Worm (Caenorhabditis elegans) whole organism, mixed stage, embryonic: ENCODE data around the gene srbc-79.
A peak's percentile ranks its signal among the peaks of the same experiment; 100 is the strongest.

ENCODE experiments used
- M03D4.4 ChIP-seq: sonication (generic microtip); optimal IDR thresholded peaks from 2 replicates; lab custom pipeline; 2017; ENCODE audit warnings: mild to moderate bottlenecking, missing genetic modification characterization, missing compliant biosample characterization
- bed-3 ChIP-seq: fragments of 200-800 bp; sonication (Bioruptor generic); optimal IDR thresholded peaks from 3 replicates; lab custom pipeline; 2018; ENCODE audit warnings: mild to moderate bottlenecking, missing genetic modification characterization, moderate library complexity, missing compliant biosample characterization
- blmp-1 ChIP-seq: fragments of 150-350 bp; optimal IDR thresholded peaks from 2 replicates; lab custom pipeline; 2014; ENCODE audit warnings: missing biosample characterization, missing genetic modification characterization
- ceh-39 ChIP-seq: fragments of 150-350 bp; optimal IDR thresholded peaks from 2 replicates; lab custom pipeline; 2014; ENCODE audit warnings: missing biosample characterization, missing genetic modification characterization
- ceh-43 ChIP-seq: fragments of 200-800 bp; sonication (Bioruptor generic); optimal IDR thresholded peaks from 2 replicates; lab custom pipeline; 2018; ENCODE audit warnings: mild to moderate bottlenecking, missing genetic modification characterization, moderate library complexity, missing compliant biosample characterization
- ceh-83 ChIP-seq: fragments of 200-800 bp; sonication (Bioruptor generic); optimal IDR thresholded peaks from 2 replicates; lab custom pipeline; 2018; ENCODE audit warnings: mild to moderate bottlenecking, missing genetic modification characterization, missing compliant biosample characterization
- ces-1 ChIP-seq: fragments of 150-350 bp; optimal IDR thresholded peaks from 2 replicates; lab custom pipeline; 2014; ENCODE audit warnings: missing biosample characterization, missing genetic modification reagents, missing genetic modification characterization
- cnd-1 ChIP-seq: fragments of 200-800 bp; sonication (Bioruptor generic); optimal IDR thresholded peaks from 2 replicates; lab custom pipeline; 2018; ENCODE audit warnings: mild to moderate bottlenecking, missing genetic modification characterization, missing compliant biosample characterization
- drap-1 ChIP-seq: fragments of 200-800 bp; sonication (Bioruptor generic); optimal IDR thresholded peaks from 3 replicates; lab custom pipeline; 2018; ENCODE audit warnings: mild to moderate bottlenecking, missing genetic modification characterization, missing compliant biosample characterization
- elt-1 ChIP-seq: sonication (generic microtip); optimal IDR thresholded peaks from 2 replicates; lab custom pipeline; 2017; ENCODE audit warnings: missing genetic modification characterization, mild to moderate bottlenecking, missing compliant biosample characterization, antibody characterized with exemption, moderate library complexity, borderline replicate concordance; ENCODE audit not compliant: insufficient read depth
- elt-3 ChIP-seq: fragments of 150-350 bp; optimal IDR thresholded peaks from 2 replicates; lab custom pipeline; 2014; ENCODE audit warnings: missing biosample characterization, missing genetic modification characterization
- flh-1 ChIP-seq: fragments of 200-800 bp; sonication (Bioruptor generic); optimal IDR thresholded peaks from 2 replicates; lab custom pipeline; 2018; ENCODE audit warnings: mild to moderate bottlenecking, missing genetic modification characterization, moderate library complexity, missing compliant biosample characterization
- ham-2 ChIP-seq: fragments of 200-800 bp; sonication (Bioruptor generic); optimal IDR thresholded peaks from 2 replicates; lab custom pipeline; 2018; ENCODE audit warnings: mild to moderate bottlenecking, missing genetic modification characterization, missing compliant biosample characterization
- hlh-1 ChIP-seq: fragments of 150-350 bp; optimal IDR thresholded peaks from 2 replicates; lab custom pipeline; 2014; ENCODE audit warnings: missing biosample characterization, missing genetic modification reagents, missing genetic modification characterization
- lin-13 ChIP-seq: fragments of 150-350 bp; optimal IDR thresholded peaks from 2 replicates; lab custom pipeline; 2014; ENCODE audit warnings: missing biosample characterization, missing genetic modification characterization
- lin-32 ChIP-seq: fragments of 200-800 bp; sonication (Bioruptor generic); optimal IDR thresholded peaks from 2 replicates; lab custom pipeline; 2018; ENCODE audit warnings: mild to moderate bottlenecking, missing genetic modification characterization, missing compliant biosample characterization
- lsy-2 ChIP-seq: fragments of 150-350 bp; optimal IDR thresholded peaks from 2 replicates; lab custom pipeline; 2014; ENCODE audit warnings: missing biosample characterization, missing genetic modification characterization
- mab-5 ChIP-seq: fragments of 150-350 bp; optimal IDR thresholded peaks from 2 replicates; lab custom pipeline; 2014; ENCODE audit warnings: missing biosample characterization, missing genetic modification characterization
- mep-1 ChIP-seq: fragments of 150-350 bp; optimal IDR thresholded peaks from 2 replicates; lab custom pipeline; 2017; ENCODE audit warnings: missing biosample characterization, missing genetic modification reagents, missing genetic modification characterization, inconsistent platforms
- mls-2 ChIP-seq: sonication (generic microtip); optimal IDR thresholded peaks from 2 replicates; lab custom pipeline; 2016; ENCODE audit warnings: mild to moderate bottlenecking, missing genetic modification characterization, moderate library complexity, missing compliant biosample characterization
- nhr-12 ChIP-seq: fragments of 150-350 bp; optimal IDR thresholded peaks from 2 replicates; lab custom pipeline; 2014; ENCODE audit warnings: missing biosample characterization, missing genetic modification characterization
- nhr-2 ChIP-seq: fragments of 150-350 bp; optimal IDR thresholded peaks from 2 replicates; lab custom pipeline; 2014; ENCODE audit warnings: missing biosample characterization, missing genetic modification characterization
- nhr-237 ChIP-seq: fragments of 150-350 bp; optimal IDR thresholded peaks from 2 replicates; lab custom pipeline; 2014; ENCODE audit warnings: missing biosample characterization, missing genetic modification characterization
- nhr-28 ChIP-seq: fragments of 150-350 bp; optimal IDR thresholded peaks from 2 replicates; lab custom pipeline; 2014; ENCODE audit warnings: missing biosample characterization, missing genetic modification characterization
- nhr-76 ChIP-seq: sonication (generic microtip); optimal IDR thresholded peaks from 2 replicates; lab custom pipeline; 2017; ENCODE audit warnings: missing biosample characterization, missing genetic modification characterization
- pha-4 ChIP-seq: fragments of 150-350 bp; optimal IDR thresholded peaks from 2 replicates; lab custom pipeline; 2018; ENCODE audit warnings: missing biosample characterization, missing genetic modification reagents, missing genetic modification characterization
- sem-2 ChIP-seq: fragments of 200-800 bp; sonication (Bioruptor generic); optimal IDR thresholded peaks from 2 replicates; lab custom pipeline; 2018; ENCODE audit warnings: mild to moderate bottlenecking, missing genetic modification characterization, missing compliant biosample characterization
- snpc-4 ChIP-seq: fragments of 150-350 bp; optimal IDR thresholded peaks from 2 replicates; lab custom pipeline; 2014; ENCODE audit warnings: missing biosample characterization, missing genetic modification characterization
- sptf-1 ChIP-seq: sonication (generic microtip); optimal IDR thresholded peaks from 2 replicates; lab custom pipeline; 2017; ENCODE audit warnings: mild to moderate bottlenecking, missing genetic modification characterization, moderate library complexity, missing compliant biosample characterization
- tbx-8 ChIP-seq: fragments of 200-800 bp; sonication (Bioruptor generic); optimal IDR thresholded peaks from 2 replicates; lab custom pipeline; 2018; ENCODE audit warnings: mild to moderate bottlenecking, missing genetic modification characterization, moderate library complexity, missing compliant biosample characterization
- unc-120 ChIP-seq: sonication (generic microtip); optimal IDR thresholded peaks from 2 replicates; lab custom pipeline; 2017; ENCODE audit warnings: missing genetic modification characterization, missing compliant biosample characterization; ENCODE audit not compliant: poor library complexity, severe bottlenecking
- unc-39 ChIP-seq: fragments of 150-350 bp; optimal IDR thresholded peaks from 2 replicates; lab custom pipeline; 2014; ENCODE audit warnings: missing biosample characterization, missing genetic modification characterization
- unc-62 ChIP-seq: fragments of 150-350 bp; optimal IDR thresholded peaks from 2 replicates; lab custom pipeline; 2014; ENCODE audit warnings: missing biosample characterization, missing genetic modification reagents, missing genetic modification characterization
- zip-8 ChIP-seq: fragments of 150-350 bp; optimal IDR thresholded peaks from 2 replicates; lab custom pipeline; 2014; ENCODE audit warnings: missing biosample characterization, missing genetic modification characterization
- ztf-11 ChIP-seq: fragments of 150-350 bp; optimal IDR thresholded peaks from 2 replicates; lab custom pipeline; 2014; ENCODE audit warnings: missing biosample characterization, missing genetic modification characterization

srbc-79 gene

ce11 chrV:20455637-20456036 lies 36.6 kb downstream of the srbc-79 start:
- no peak for TF ChIP-seq hlh-1 (tag; lab: Kevin White, UChicago)
- no peak for TF ChIP-seq blmp-1 (tag; lab: Kevin White, UChicago)
- TF ChIP-seq cnd-1 (tag; lab: Kevin White, UChicago): no peak
- no peak for TF ChIP-seq nhr-237
- no peak for TF ChIP-seq elt-3 (tag; lab: Kevin White, UChicago)
- TF ChIP-seq nhr-2 (tag; lab: Kevin White, UChicago): no peak
- no peak for TF ChIP-seq ceh-43
- no peak for TF ChIP-seq lsy-2 (tag; lab: Kevin White, UChicago)
- TF ChIP-seq nhr-76 (tag; lab: Kevin White, UChicago): no peak
- TF ChIP-seq bed-3: no peak
- no peak for TF ChIP-seq ceh-39 (tag; lab: Kevin White, UChicago)
- TF ChIP-seq mep-1: no peak
- TF ChIP-seq ham-2 (GFP tag; lab: Kevin White, UChicago): no peak
- peak; percentile 42 for TF ChIP-seq lin-13
- no peak for TF ChIP-seq snpc-4
- no peak for TF ChIP-seq nhr-12 (tag; lab: Kevin White, UChicago)
- no peak for TF ChIP-seq pha-4 (tag; lab: Kevin White, UChicago)
- no peak for TF ChIP-seq elt-1
- no peak for TF ChIP-seq sem-2
- no peak for TF ChIP-seq tbx-8
- TF ChIP-seq sptf-1: peak; percentile 1
- TF ChIP-seq unc-39: no peak
- no peak for TF ChIP-seq nhr-28 (tag; lab: Kevin White, UChicago)
- no peak for TF ChIP-seq ztf-11 (tag; lab: Kevin White, UChicago)
- no peak for TF ChIP-seq zip-8
- TF ChIP-seq unc-120 (tag; lab: Kevin White, UChicago): peak; percentile 5
- TF ChIP-seq drap-1 (GFP tag; lab: Kevin White, UChicago): peak; percentile 83
- TF ChIP-seq flh-1 (GFP tag; lab: Kevin White, UChicago): no peak
- no peak for TF ChIP-seq unc-62
- TF ChIP-seq lin-32 (GFP tag; lab: Kevin White, UChicago): no peak
- TF ChIP-seq ceh-83 (GFP tag; lab: Kevin White, UChicago): no peak
- TF ChIP-seq ces-1: no peak
- TF ChIP-seq mab-5 (tag; lab: Kevin White, UChicago): no peak

ce11 chrV:20453811-20454210 lies 38.5 kb downstream of the srbc-79 start, which contains the start of gene srd-70:
Gene srd-70 (plus strand): TSS chrV:20454111.
- TF ChIP-seq ceh-83 (GFP tag; lab: Kevin White, UChicago) (no peak), ham-2 (GFP tag; lab: Kevin White, UChicago) (no peak), sptf-1 (no peak), nhr-12 (tag; lab: Kevin White, UChicago) (no peak), lin-13 (no peak), hlh-1 (tag; lab: Kevin White, UChicago) (no peak), mab-5 (tag; lab: Kevin White, UChicago) (no peak), mls-2 (tag; lab: Kevin White, UChicago) (no peak), zip-8 (no peak), elt-3 (tag; lab: Kevin White, UChicago) (no peak), M03D4.4 (tag; lab: Kevin White, UChicago) (no peak), tbx-8 (no peak), unc-120 (tag; lab: Kevin White, UChicago) (no peak), nhr-2 (tag; lab: Kevin White, UChicago) (no peak), cnd-1 (tag; lab: Kevin White, UChicago) (no peak), lin-32 (GFP tag; lab: Kevin White, UChicago) (no peak), elt-1 (no peak)

DNA sequence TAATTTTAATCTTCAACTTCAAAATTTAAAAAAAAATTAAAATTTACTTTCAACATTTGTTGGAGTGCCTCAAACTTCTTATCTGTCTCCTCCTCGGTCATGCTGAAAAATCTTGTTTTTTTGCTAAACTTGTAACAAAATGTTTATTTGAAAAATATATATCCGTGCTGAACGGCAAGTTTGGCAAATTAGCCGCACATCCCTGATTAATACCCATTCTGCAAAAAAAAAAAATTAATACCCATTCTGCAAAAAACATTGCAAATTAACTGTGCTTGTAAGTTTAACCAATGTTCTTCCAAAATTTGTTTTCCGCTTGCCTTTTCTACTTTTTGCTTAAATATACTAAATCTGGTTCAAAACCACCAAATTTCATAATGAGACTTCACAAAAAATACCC lies 39.2 kb downstream of the srbc-79 start, which contains the start of gene F48F5.6:
F48F5.6 (minus strand) TSS at position 101 of the 400 bp plus-strand sequence.
- no peak for TF ChIP-seq sem-2
- no peak for TF ChIP-seq hlh-1 (tag; lab: Kevin White, UChicago)
- no peak for TF ChIP-seq mep-1
- no peak for TF ChIP-seq unc-62
- TF ChIP-seq, all 35 proteins: peak for 0

DNA sequence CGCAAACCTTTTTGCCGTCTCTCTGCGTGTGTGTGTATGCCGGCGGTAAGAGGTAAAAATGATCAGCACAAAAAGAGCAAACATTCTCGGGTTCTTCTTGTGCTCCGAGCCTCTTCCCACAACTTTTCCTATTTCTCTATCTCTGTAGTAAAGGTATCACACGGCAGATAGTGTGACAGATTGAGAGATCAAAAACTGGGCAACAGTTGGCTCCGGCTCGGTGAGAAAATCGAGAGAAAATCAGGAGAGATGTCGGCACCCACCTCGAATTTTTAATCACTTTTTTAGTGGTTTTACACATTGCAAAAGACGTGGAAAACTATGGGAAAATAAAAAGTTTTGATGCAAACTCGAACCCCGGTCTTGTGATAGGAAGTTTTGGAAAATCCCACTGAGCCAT lies 40.5 kb downstream of the srbc-79 start:
- TF ChIP-seq unc-62 (peak; percentile 11), mep-1 (no peak), hlh-1 (tag; lab: Kevin White, UChicago) (peak; percentile 96), unc-120 (tag; lab: Kevin White, UChicago) (peak; percentile 56), elt-3 (tag; lab: Kevin White, UChicago) (no peak), cnd-1 (tag; lab: Kevin White, UChicago) (no peak)
- TF ChIP-seq, all 35 proteins: peak for 3
